Worm (Caenorhabditis elegans) whole organism, late embryonic: Measurements from ENCODE around the gene srg-6.

Experiments
- ama-1 ChIP-seq: fragments of 150-350 bp; optimal IDR thresholded peaks from 2 replicates; lab custom pipeline; 2014
- ets-4 ChIP-seq: sonication (generic microtip); optimal IDR thresholded peaks from 2 replicates; lab custom pipeline; 2016; ENCODE audit warnings: missing genetic modification characterization, missing compliant biosample characterization
- nfya-1 ChIP-seq: sonication (generic microtip); optimal IDR thresholded peaks from 2 replicates; lab custom pipeline; 2017; ENCODE audit warnings: missing genetic modification characterization, mild to moderate bottlenecking, missing compliant biosample characterization, antibody characterized with exemption, moderate library complexity
- nhr-11 ChIP-seq: fragments of 150-350 bp; optimal IDR thresholded peaks from 2 replicates; lab custom pipeline; 2014; ENCODE audit warnings: missing biosample characterization, missing genetic modification characterization
- pha-4 ChIP-seq: fragments of 150-350 bp; optimal IDR thresholded peaks from 2 replicates; lab custom pipeline; 2018; ENCODE audit warnings: missing biosample characterization, missing genetic modification reagents, missing genetic modification characterization
- pqm-1 ChIP-seq: sonication (generic microtip); optimal IDR thresholded peaks from 2 replicates; lab custom pipeline; 2016; ENCODE audit warnings: missing genetic modification characterization, missing compliant biosample characterization
- tbx-2 ChIP-seq: sonication (generic microtip); optimal IDR thresholded peaks from 2 replicates; lab custom pipeline; 2016; ENCODE audit warnings: missing genetic modification characterization, missing compliant biosample characterization
- unc-55 ChIP-seq: sonication (generic microtip); optimal IDR thresholded peaks from 2 replicates; lab custom pipeline; 2017; ENCODE audit warnings: missing biosample characterization, missing genetic modification reagents, missing genetic modification characterization

DNA sequence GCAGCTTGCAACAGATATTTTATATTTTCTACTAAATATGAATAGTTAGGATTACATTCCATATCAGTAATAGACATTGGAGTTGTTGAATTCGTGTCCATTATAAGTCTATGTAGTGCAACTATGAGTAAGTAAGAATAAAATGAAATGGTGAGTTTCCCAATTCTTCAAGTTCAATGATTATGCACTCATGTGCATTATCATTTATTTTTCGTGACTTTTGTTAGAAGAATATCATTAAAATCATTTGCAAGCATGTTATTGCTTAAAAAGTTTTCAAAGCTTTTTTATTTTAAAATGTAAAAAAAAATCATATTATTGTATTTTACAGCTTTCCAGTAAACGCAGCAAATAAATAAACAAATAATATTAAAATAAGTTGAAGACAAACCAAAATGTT, 9.1 kb downstream of the srg-6 start, which contains the start of gene srg-9:
- TF ChIP-seq pha-4 (tag; lab: Kevin White, UChicago) (no peak), tbx-2 (tag; lab: Kevin White, UChicago) (no peak), unc-55 (GFP tag; lab: Kevin White, UChicago) (no peak), nhr-11 (tag; lab: Kevin White, UChicago) (no peak), nfya-1 (tag; lab: Kevin White, UChicago) (no peak), ama-1 (no peak), pqm-1 (tag; lab: Kevin White, UChicago) (no peak), ets-4 (no peak)
